Worm (Caenorhabditis elegans): ENCODE measurements around the gene spp-4.

- TF ChIP-seq ref-1 (GFP tag; conservative IDR thresholded peaks at IDR 0.05) = no peak
- no peak for TF ChIP-seq ztf-23 (GFP tag; IDR thresholded peaks at IDR 0.05)
- TF ChIP-seq cog-1 (tag; optimal IDR thresholded peaks at IDR 0.05) = no peak
- no peak for TF ChIP-seq med-1 (GFP tag; optimal IDR thresholded peaks at IDR 0.05; ENCODE audit: insufficient read depth)
- TF ChIP-seq T22C8.4 (GFP tag; IDR thresholded peaks at IDR 0.05) = no peak
- TF ChIP-seq ztf-29 (GFP tag; IDR thresholded peaks at IDR 0.05) = no peak
Observed at ce11 chrX:7268965-7269364, 49.6 kb downstream of the spp-4 start.

All from whole organism, midembryonic.